Worm (Caenorhabditis elegans) whole organism, L4/young adult: ENCODE results near the gene lron-1.

ENCODE experiments used
- dao-5 ChIP-seq: sonication (generic microtip); optimal IDR thresholded peaks from 2 replicates; lab custom pipeline; 2016; ENCODE audit warnings: missing genotype, missing genetic modification characterization, moderate library complexity, missing compliant biosample characterization
- him-1 ChIP-seq: sonication (generic microtip); optimal IDR thresholded peaks from 2 replicates; lab custom pipeline; 2016; ENCODE audit warnings: missing genotype, missing genetic modification reagents, missing genetic modification characterization, missing compliant biosample characterization

DNA sequence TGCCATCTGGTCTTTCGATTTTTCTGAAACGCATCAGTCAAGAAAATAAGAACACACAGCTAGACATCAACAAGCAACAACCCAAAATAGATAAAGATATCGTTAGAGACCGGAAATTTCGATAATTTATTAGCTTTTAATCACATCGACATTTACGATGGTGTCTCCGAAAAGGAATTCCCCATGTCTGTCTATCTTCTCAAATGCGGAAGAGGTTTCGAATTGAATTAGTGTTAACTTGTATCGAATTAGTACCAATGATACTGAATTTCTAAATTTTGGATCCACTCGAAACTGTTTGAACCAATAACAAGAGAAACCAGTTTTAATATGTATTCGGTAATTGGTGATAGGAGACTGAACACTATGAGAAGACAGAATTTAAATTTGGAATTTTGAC, 37.9 kb upstream of the lron-1 start:
- no peak for TF ChIP-seq him-1
- no peak for TF ChIP-seq dao-5
